Fruit fly (Drosophila melanogaster): ENCODE results near the gene CG14834.
A peak's percentile ranks its signal among the peaks of the same experiment; 100 is the strongest.

Gene CG14834

dm6 chr3L:7344965-7345427 lies 1.9 kb downstream of the CG14834 start, which contains the start of gene Cln7 (continued):
- TF ChIP-seq CG10366 (GFP tag; IDR thresholded peaks at IDR 0.05) (no peak), H15 (GFP tag; IDR thresholded peaks at IDR 0.05) (no peak), corto (GFP tag; optimal IDR thresholded peaks at IDR 0.05) (no peak), CG10654 (GFP tag; optimal IDR thresholded peaks at IDR 0.05) (no peak), CG10209 (GFP tag; optimal IDR thresholded peaks at IDR 0.05) (no peak), en (GFP tag; optimal IDR thresholded peaks at IDR 0.05) (no peak), CG7963 (GFP tag; IDR thresholded peaks at IDR 0.05; ENCODE audit: partially characterized antibody) (no peak), CG9215 (GFP tag; IDR thresholded peaks at IDR 0.05) (no peak), CG14667 (GFP tag; IDR thresholded peaks at IDR 0.05) (no peak), CG32532 (GFP tag; IDR thresholded peaks at IDR 0.05) (peak; percentile 46; the same call in 1 of the 2 replicates), bowl (GFP tag; IDR thresholded peaks at IDR 0.05) (no peak), sob (GFP tag; IDR thresholded peaks at IDR 0.05) (peak; percentile 35; the same call in 1 of the 2 replicates), pan (optimal IDR thresholded peaks at IDR 0.05) (no peak), pan (GFP tag; optimal IDR thresholded peaks at IDR 0.05 in 1 of 2, IDR thresholded peaks at IDR 0.05 in 1 of 2) (peak in 1 of 2 experiments; percentile 17), Fer2 (tag; optimal IDR thresholded peaks at IDR 0.05) (no peak), wor (GFP tag; IDR thresholded peaks at IDR 0.05) (no peak), CG6175 (GFP tag; IDR thresholded peaks at IDR 0.05) (peak; percentile 29; the same call in 1 of the 3 replicates), dati (GFP tag; IDR thresholded peaks at IDR 0.05) (no peak), CG3847 (GFP tag; IDR thresholded peaks at IDR 0.05) (no peak), Taf1 (GFP tag; IDR thresholded peaks at IDR 0.05) (no peak), gsb-n (tag; optimal IDR thresholded peaks at IDR 0.05) (peak; percentile 23), Drgx (GFP tag; IDR thresholded peaks at IDR 0.05) (peak; percentile 42; the same call in 1 of the 2 replicates), CG11456 (GFP tag; IDR thresholded peaks at IDR 0.05) (no peak), sens (GFP tag) (peak; percentile 90), maf-S (GFP tag; optimal IDR thresholded peaks at IDR 0.05) (no peak), Myb (GFP tag; optimal IDR thresholded peaks at IDR 0.05) (no peak), CG30020 (tag; optimal IDR thresholded peaks at IDR 0.05) (no peak), onecut (GFP tag; IDR thresholded peaks at IDR 0.05) (peak; percentile 55), Bteb2 (GFP tag; optimal IDR thresholded peaks at IDR 0.05) (no peak), HHEX (GFP tag; optimal IDR thresholded peaks at IDR 0.05) (no peak), CG5180 (GFP tag; optimal IDR thresholded peaks at IDR 0.05) (peak; percentile 93), Aef1 (GFP tag; IDR thresholded peaks at IDR 0.05) (no peak), sisA (GFP tag; IDR thresholded peaks at IDR 0.05) (no peak), twi (tag; optimal IDR thresholded peaks at IDR 0.05) (no peak), Dbx (GFP tag; IDR thresholded peaks at IDR 0.05) (peak; percentile 58; the same call in 1 of the 3 replicates), CG8478 (optimal IDR thresholded peaks at IDR 0.05) (no peak), D (optimal IDR thresholded peaks at IDR 0.05) (no peak), D (GFP tag; optimal IDR thresholded peaks at IDR 0.05) (no peak), CG2678 (tag; optimal IDR thresholded peaks at IDR 0.05) (no peak), CG12104 (GFP tag; optimal IDR thresholded peaks at IDR 0.05) (no peak), wek (GFP tag; optimal IDR thresholded peaks at IDR 0.05) (peak; percentile 48), tgo (GFP tag; IDR thresholded peaks at IDR 0.05) (no peak), ash1 (GFP tag; optimal IDR thresholded peaks at IDR 0.05) (no peak), cwo (GFP tag; optimal IDR thresholded peaks at IDR 0.05) (no peak), CG18011 (GFP tag; optimal IDR thresholded peaks at IDR 0.05) (no peak), sim (GFP tag; IDR thresholded peaks at IDR 0.05) (peak; percentile 49; the same call in 1 of the 2 replicates), CG10959 (GFP tag; IDR thresholded peaks at IDR 0.05) (no peak), CG2889 (GFP tag; IDR thresholded peaks at IDR 0.05) (no peak), Neu2 (GFP tag; optimal IDR thresholded peaks at IDR 0.05; ENCODE audit: borderline replicate concordance) (no peak), CG11560 (tag; IDR thresholded peaks at IDR 0.05) (no peak), CG8388 (GFP tag; optimal IDR thresholded peaks at IDR 0.05) (peak; percentile 2), PHDP (tag; optimal IDR thresholded peaks at IDR 0.05) (peak; percentile 50), ttk (GFP tag; IDR thresholded peaks at IDR 0.05) (no peak)
